Worm (Caenorhabditis elegans) whole organism, L4 larva: Measurements from ENCODE around the gene C13B9.2.

Experiments used
- F49E8.2 ChIP-seq: sonication (generic microtip); optimal IDR thresholded peaks from 2 replicates; lab custom pipeline; 2016; ENCODE audit warnings: missing compliant biosample characterization, mild to moderate bottlenecking, missing genetic modification characterization, borderline replicate concordance
- Y5F2A.4 ChIP-seq: fragments of 200-800 bp; sonication (Bioruptor generic); optimal IDR thresholded peaks from 2 replicates; lab custom pipeline; 2018; ENCODE audit warnings: mild to moderate bottlenecking, missing genetic modification characterization, missing compliant biosample characterization
- mxl-3 ChIP-seq: fragments of 200-800 bp; sonication (Bioruptor generic); optimal IDR thresholded peaks from 2 replicates; lab custom pipeline; 2018; ENCODE audit warnings: mild to moderate bottlenecking, missing genetic modification characterization, missing compliant biosample characterization
- nhr-237 ChIP-seq: sonication (generic microtip); optimal IDR thresholded peaks from 2 replicates; lab custom pipeline; 2017; ENCODE audit warnings: missing biosample characterization, missing genetic modification characterization

ce11 chrIII:6625317-6625716 is 5.3 kb downstream of the C13B9.2 start:
- no peak for TF ChIP-seq F49E8.2
- TF ChIP-seq nhr-237 (tag; lab: Kevin White, UChicago): no peak
- TF ChIP-seq Y5F2A.4: no peak
- TF ChIP-seq mxl-3: no peak
